Fruit fly (Drosophila melanogaster) whole organism, embryonic: ENCODE measurements around the gene CG2614.

Source experiments
- Antp ChIP-seq: fragments of 200-800 bp; sonication (Bioruptor generic); optimal IDR thresholded peaks from 3 replicates; lab custom pipeline; 2016; ENCODE audit warnings: missing biosample characterization, missing genetic modification characterization
- CG10431 ChIP-seq: fragments of 200-800 bp; sonication (Bioruptor generic); optimal IDR thresholded peaks from 3 replicates; lab custom pipeline; 2018; ENCODE audit warnings: missing biosample characterization, mild to moderate bottlenecking, missing genetic modification characterization
- CG11093 ChIP-seq: fragments of 200-800 bp; sonication (Bioruptor generic); IDR thresholded peaks from 3 replicates; pipeline ENCODE4 v1.3.6; 2022; ENCODE audit warnings: missing biosample characterization, missing genetic modification characterization
- CG11560 ChIP-seq: fragments of 200-800 bp; sonication (Bioruptor generic); IDR thresholded peaks from 3 replicates; pipeline ENCODE4 v1.3.6; 2022; ENCODE audit warnings: missing biosample characterization, missing genetic modification characterization
- CG12104 ChIP-seq: fragments of 200-800 bp; sonication (Bioruptor generic); optimal IDR thresholded peaks from 3 replicates; lab custom pipeline; 2016; ENCODE audit warnings: missing biosample characterization, missing genetic modification characterization
- CG12155 ChIP-seq: fragments of 200-800 bp; sonication (Bioruptor generic); optimal IDR thresholded peaks from 3 replicates; lab custom pipeline; 2016; ENCODE audit warnings: missing biosample characterization, missing genetic modification characterization
- CG12391 ChIP-seq: fragments of 200-800 bp; sonication (Bioruptor generic); optimal IDR thresholded peaks from 3 replicates; lab custom pipeline; 2018; ENCODE audit warnings: missing biosample characterization, mild to moderate bottlenecking, missing genetic modification characterization, moderate library complexity
- CG14710 ChIP-seq: fragments of 200-800 bp; sonication (Bioruptor generic); optimal IDR thresholded peaks from 3 replicates; lab custom pipeline; 2019; ENCODE audit warnings: missing biosample characterization, mild to moderate bottlenecking, missing genetic modification characterization, moderate library complexity
- CG15073 ChIP-seq: fragments of 200-800 bp; sonication (Bioruptor generic); optimal IDR thresholded peaks from 2 replicates; lab custom pipeline; 2016; ENCODE audit warnings: missing biosample characterization, missing genetic modification characterization
- CG17361 ChIP-seq: fragments of 200-800 bp; sonication (Bioruptor generic); IDR thresholded peaks from 3 replicates; pipeline ENCODE4 v1.3.6; 2022; ENCODE audit warnings: missing biosample characterization, missing genetic modification characterization
- CG2712 ChIP-seq: fragments of 200-800 bp; optimal IDR thresholded peaks from 3 replicates; lab custom pipeline; 2019; ENCODE audit warnings: missing biosample characterization, mild to moderate bottlenecking, missing genetic modification characterization, moderate library complexity
- CG32532 ChIP-seq: fragments of 200-800 bp; sonication (Bioruptor generic); IDR thresholded peaks from 2 replicates; pipeline ENCODE4 v1.3.6; 2022; ENCODE audit warnings: missing biosample characterization, missing genetic modification characterization
- CG32772 ChIP-seq: fragments of 200-800 bp; sonication (Bioruptor generic); IDR thresholded peaks from 2 replicates; pipeline ENCODE4 v1.3.6; 2022; ENCODE audit warnings: missing biosample characterization, missing genetic modification characterization
- CG3726 ChIP-seq: fragments of 200-800 bp; sonication (Bioruptor generic); IDR thresholded peaks from 3 replicates; pipeline ENCODE4, ENCODE4 v1.3.6; 2022; ENCODE audit warnings: missing biosample characterization, missing genetic modification characterization
- CG6272 ChIP-seq: fragments of 200-800 bp; sonication (Bioruptor generic); IDR thresholded peaks from 2 replicates; pipeline ENCODE4 v1.3.6; 2022; ENCODE audit warnings: missing biosample characterization, missing genetic modification characterization
- CG6654 ChIP-seq: fragments of 200-800 bp; sonication (Bioruptor generic); optimal IDR thresholded peaks from 2 replicates; lab custom pipeline; 2017; ENCODE audit warnings: missing biosample characterization, mild to moderate bottlenecking, missing genetic modification characterization
- CG6683 ChIP-seq: fragments of 200-800 bp; sonication (Bioruptor generic); optimal IDR thresholded peaks from 2 replicates; lab custom pipeline; 2017; ENCODE audit warnings: missing biosample characterization, mild to moderate bottlenecking, missing genetic modification characterization, missing genetic modification reagents
- CG6791 ChIP-seq: fragments of 200-800 bp; sonication (Bioruptor generic); IDR thresholded peaks from 3 replicates; pipeline ENCODE4 v1.3.6; 2022; ENCODE audit warnings: missing biosample characterization, missing genetic modification characterization; ENCODE audit not compliant: partially characterized antibody
- CG7556 ChIP-seq: fragments of 200-800 bp; sonication (Bioruptor generic); optimal IDR thresholded peaks from 2 replicates; lab custom pipeline; 2017; ENCODE audit warnings: missing biosample characterization, mild to moderate bottlenecking, missing genetic modification characterization
- CG8944 ChIP-seq: fragments of 200-800 bp; sonication (Bioruptor generic); optimal IDR thresholded peaks from 3 replicates; lab custom pipeline; 2016; ENCODE audit warnings: missing biosample characterization, missing genetic modification characterization
- CG9932 ChIP-seq: fragments of 200-800 bp; sonication (Bioruptor generic); IDR thresholded peaks from 2 replicates; pipeline ENCODE4 v1.3.6; 2022; ENCODE audit warnings: missing biosample characterization, missing genetic modification characterization
- CoRest ChIP-seq: fragments of 200-800 bp; sonication (Bioruptor generic); optimal IDR thresholded peaks from 3 replicates; lab custom pipeline; 2018; ENCODE audit warnings: missing biosample characterization, mild to moderate bottlenecking, missing genetic modification characterization, moderate library complexity
- Dbx ChIP-seq: fragments of 200-800 bp; sonication (Bioruptor generic); IDR thresholded peaks from 3 replicates; pipeline ENCODE4 v1.3.6; 2022; ENCODE audit warnings: missing biosample characterization, missing genetic modification characterization
- Deaf1 ChIP-seq: fragments of 200-800 bp; optimal IDR thresholded peaks from 3 replicates; lab custom pipeline; 2019; ENCODE audit warnings: missing biosample characterization, mild to moderate bottlenecking, missing genetic modification characterization, moderate library complexity
- Dll ChIP-seq: fragments of 200-800 bp; sonication (Bioruptor generic); IDR thresholded peaks from 4 replicates; pipeline ENCODE4 v1.3.6; 2022; ENCODE audit warnings: missing biosample characterization, missing genetic modification characterization; ENCODE audit not compliant: partially characterized antibody
- Ets65A ChIP-seq: fragments of 200-800 bp; sonication (Bioruptor generic); peaks from one replicate; lab custom pipeline; 2016; ENCODE audit warnings: missing biosample characterization, missing genetic modification characterization
- Gsc ChIP-seq: fragments of 200-800 bp; sonication (Bioruptor generic); IDR thresholded peaks from 2 replicates; pipeline ENCODE4 v1.3.6; 2022; ENCODE audit warnings: missing biosample characterization, missing genetic modification characterization
- HLH54F ChIP-seq: fragments of 200-800 bp; sonication (Bioruptor generic); optimal IDR thresholded peaks from 3 replicates; lab custom pipeline; 2016; ENCODE audit warnings: missing biosample characterization, missing genetic modification characterization
- Hr51 ChIP-seq, 2 experiments: fragments of 200-800 bp; sonication (Bioruptor generic); optimal IDR thresholded peaks; 2 replicates in 1 of 2; 3 replicates in 1 of 2; lab custom pipeline; 2016 to 2018; ENCODE audit warnings: missing biosample characterization in 2 of 2, missing genetic modification characterization in 2 of 2, mild to moderate bottlenecking in 1 of 2, moderate library complexity in 1 of 2
- Mad ChIP-seq: fragments of 200-800 bp; sonication (Bioruptor generic); optimal IDR thresholded peaks from 2 replicates; lab custom pipeline; 2016; ENCODE audit warnings: missing biosample characterization, missing genetic modification characterization
- Med ChIP-seq: fragments of 200-800 bp; sonication (Bioruptor generic); peaks from one replicate; lab custom pipeline; 2016; ENCODE audit warnings: missing biosample characterization, missing genetic modification characterization, mild to moderate bottlenecking, inconsistent platforms, moderate library complexity
- Vsx1 ChIP-seq: fragments of 200-800 bp; sonication (Bioruptor generic); optimal IDR thresholded peaks from 2 replicates; lab custom pipeline; 2017; ENCODE audit warnings: missing biosample characterization, mild to moderate bottlenecking, missing genetic modification characterization, missing genetic modification reagents
- ap ChIP-seq: fragments of 200-800 bp; sonication (Bioruptor generic); IDR thresholded peaks from 2 replicates; pipeline ENCODE4 v1.3.6; 2022; ENCODE audit warnings: missing biosample characterization, missing genetic modification characterization
- cato ChIP-seq: fragments of 200-800 bp; sonication (Bioruptor generic); optimal IDR thresholded peaks from 2 replicates; lab custom pipeline; 2016; ENCODE audit warnings: missing biosample characterization, missing genetic modification characterization, borderline replicate concordance
- chm ChIP-seq: fragments of 200-800 bp; sonication (Bioruptor generic); IDR thresholded peaks from 2 replicates; pipeline ENCODE4 v1.3.6; 2022; ENCODE audit warnings: missing biosample characterization, missing genetic modification characterization
- ci ChIP-seq: fragments of 200-800 bp; sonication (Bioruptor generic); IDR thresholded peaks from 3 replicates; pipeline ENCODE4 v1.3.6; 2022; ENCODE audit warnings: missing biosample characterization, missing genetic modification characterization
- da ChIP-seq: fragments of 200-800 bp; sonication (Bioruptor generic); optimal IDR thresholded peaks from 2 replicates; lab custom pipeline; 2016; ENCODE audit warnings: missing biosample characterization, missing genetic modification characterization
- disco-r ChIP-seq: fragments of 200-800 bp; sonication (Bioruptor generic); optimal IDR thresholded peaks from 2 replicates; lab custom pipeline; 2016; ENCODE audit warnings: missing biosample characterization, missing genetic modification characterization
- dmrt11E ChIP-seq: fragments of 200-800 bp; sonication (Bioruptor generic); optimal IDR thresholded peaks from 3 replicates; lab custom pipeline; 2018; ENCODE audit warnings: missing biosample characterization, mild to moderate bottlenecking, missing genetic modification characterization, moderate library complexity
- dpn ChIP-seq, 2 experiments: fragments of 200-800 bp; sonication (Bioruptor generic); optimal IDR thresholded peaks; 3 replicates each; lab custom pipeline; 2016; ENCODE audit warnings: missing biosample characterization in 2 of 2, missing genetic modification characterization in 2 of 2
- fd3F ChIP-seq: fragments of 200-800 bp; sonication (Bioruptor generic); optimal IDR thresholded peaks from 2 replicates; lab custom pipeline; 2018; ENCODE audit warnings: missing biosample characterization, mild to moderate bottlenecking, missing genetic modification characterization, moderate library complexity
- grn ChIP-seq: fragments of 200-800 bp; sonication (Bioruptor generic); optimal IDR thresholded peaks from 3 replicates; lab custom pipeline; 2017; ENCODE audit warnings: missing biosample characterization, missing genetic modification characterization
- ham ChIP-seq: fragments of 200-800 bp; sonication (Bioruptor generic); IDR thresholded peaks from 2 replicates; pipeline ENCODE4 v1.3.6; 2022; ENCODE audit warnings: missing biosample characterization, missing genetic modification characterization
- hth ChIP-seq: fragments of >200 bp; optimal IDR thresholded peaks from 2 replicates; lab custom pipeline; 2017; ENCODE audit warnings: inconsistent platforms
- knrl ChIP-seq: fragments of 200-800 bp; sonication (Bioruptor generic); IDR thresholded peaks from 3 replicates; pipeline ENCODE4 v1.3.6; 2022; ENCODE audit warnings: missing biosample characterization, missing genetic modification characterization; ENCODE audit not compliant: partially characterized antibody
- luna ChIP-seq: fragments of 200-800 bp; sonication (Bioruptor generic); optimal IDR thresholded peaks from 2 replicates; lab custom pipeline; 2016; ENCODE audit warnings: missing biosample characterization, missing genetic modification characterization
- maf-S ChIP-seq: fragments of 200-800 bp; sonication (Bioruptor generic); optimal IDR thresholded peaks from 2 replicates; lab custom pipeline; 2016; ENCODE audit warnings: missing biosample characterization, missing genetic modification characterization
- onecut ChIP-seq: fragments of 200-800 bp; sonication (Bioruptor generic); IDR thresholded peaks from 2 replicates; pipeline ENCODE4 v1.3.6; 2022; ENCODE audit warnings: missing biosample characterization, missing genetic modification characterization
- ranshi ChIP-seq: fragments of 200-800 bp; sonication (Bioruptor generic); IDR thresholded peaks from 2 replicates; pipeline ENCODE4 v1.3.6; 2022; ENCODE audit warnings: missing biosample characterization, missing genetic modification characterization
- scrt ChIP-seq: fragments of 200-800 bp; sonication (Bioruptor generic); optimal IDR thresholded peaks from 2 replicates; lab custom pipeline; 2018; ENCODE audit warnings: missing biosample characterization, mild to moderate bottlenecking, missing genetic modification characterization, moderate library complexity
- sima ChIP-seq: fragments of 200-800 bp; sonication (Bioruptor generic); optimal IDR thresholded peaks from 2 replicates; lab custom pipeline; 2016; ENCODE audit warnings: missing biosample characterization, missing genetic modification characterization
- slou ChIP-seq: fragments of 200-800 bp; sonication (Bioruptor generic); optimal IDR thresholded peaks from 3 replicates; lab custom pipeline; 2016; ENCODE audit warnings: missing biosample characterization, missing genetic modification characterization

CG2614 gene

dm6 chr2L:20656110-20656509 lies at the start of gene CG2614, which contains the start of gene brun (continued):
- TF ChIP-seq cato (GFP tag; lab: Kevin White, UChicago) (peak; percentile 39), ranshi (GFP tag; lab: Robert Waterston, UW) (no peak; the same call in 1 of the 2 replicates), dpn (GFP tag; optimal IDR thresholded peaks at IDR 0.05; lab: Kevin White, UChicago) (peak; percentile 79), Gsc (GFP tag; lab: Robert Waterston, UW) (no peak), chm (GFP tag; lab: Robert Waterston, UW) (no peak), CG17361 (GFP tag; lab: Robert Waterston, UW) (no peak; the same call in 2 of the 3 replicates), da (peak; percentile 47), dmrt11E (tag; lab: Kevin White, UChicago) (peak; percentile 69), scrt (peak; percentile 69), fd3F (peak; percentile 34), knrl (GFP tag; lab: Robert Waterston, UW) (peak; percentile 94), CG11560 (tag; lab: Robert Waterston, UW) (peak; percentile 66), HLH54F (GFP tag; lab: Kevin White, UChicago) (peak; percentile 75), Ets65A (GFP tag; lab: Kevin White, UChicago) (peak; percentile 97), grn (GFP tag; lab: Kevin White, UChicago) (peak; percentile 85), Med (peak; percentile 94), disco-r (GFP tag; lab: Kevin White, UChicago) (peak; percentile 59), CG6683 (GFP tag; lab: Kevin White, UChicago) (no peak), CG7556 (GFP tag; lab: Kevin White, UChicago) (no peak), CG32772 (GFP tag; lab: Robert Waterston, UW) (peak; percentile 78; the same call in 1 of the 2 replicates), CG2712 (tag; lab: Kevin White, UChicago) (peak; percentile 82), Deaf1 (tag; lab: Kevin White, UChicago) (no peak), CG10431 (GFP tag; lab: Kevin White, UChicago) (no peak), CG12391 (tag; lab: Kevin White, UChicago) (peak; percentile 82), Antp (peak; percentile 71), Vsx1 (GFP tag; lab: Kevin White, UChicago) (no peak), CG9932 (GFP tag; lab: Robert Waterston, UW) (peak; percentile 88), CG6654 (GFP tag; lab: Kevin White, UChicago) (no peak), ci (peak; percentile 74; the same call in 2 of the 3 replicates), CG12155 (GFP tag; lab: Kevin White, UChicago) (peak; percentile 73), CG6272 (peak; percentile 82), onecut (GFP tag; lab: Robert Waterston, UW) (no peak), ap (GFP tag; lab: Robert Waterston, UW) (peak; percentile 30; the same call in 1 of the 2 replicates), CoRest (tag; lab: Kevin White, UChicago) (peak; percentile 72), CG15073 (GFP tag; lab: Kevin White, UChicago) (no peak), CG12104 (GFP tag; lab: Kevin White, UChicago) (peak; percentile 56), CG3726 (peak; percentile 61; the same call in 1 of the 3 replicates), CG14710 (peak; percentile 86), Dbx (peak; percentile 86), CG32532 (GFP tag; lab: Robert Waterston, UW) (peak; percentile 78), Hr51 (GFP tag; optimal IDR thresholded peaks at IDR 0.05; lab: Kevin White, UChicago) (peak in 1 of 2 experiments; percentile 78), ham (GFP tag; lab: Robert Waterston, UW) (no peak), Mad (GFP tag; lab: Kevin White, UChicago) (peak; percentile 84), Dll (GFP tag; lab: Robert Waterston, UW) (peak; percentile 95), CG11093 (GFP tag; lab: Robert Waterston, UW) (peak; percentile 26; the same call in 1 of the 3 replicates), CG8944 (peak; percentile 66), hth (lab: Kevin White, UChicago) (no peak), luna (GFP tag; lab: Kevin White, UChicago) (no peak), slou (GFP tag; lab: Kevin White, UChicago) (no peak), CG6791 (peak; percentile 78), maf-S (peak; percentile 65), sima (GFP tag; lab: Kevin White, UChicago) (no peak)
